Worm (Caenorhabditis elegans): ENCODE data around the gene acdh-9.

ce11 chrII:868240-868864 lies 19.9 kb upstream of the acdh-9 start, which contains the start of gene fbxc-51:
- TF ChIP-seq nhr-6 (tag; optimal IDR thresholded peaks at IDR 0.05) = no peak
- TF ChIP-seq egl-27 (tag; optimal IDR thresholded peaks at IDR 0.05) = no peak
- no peak for TF ChIP-seq ama-1 (optimal IDR thresholded peaks at IDR 0.05)
- TF ChIP-seq mab-5 (tag; optimal IDR thresholded peaks at IDR 0.05) = no peak
- no peak for TF ChIP-seq ZK546.5 (tag; optimal IDR thresholded peaks at IDR 0.05)
- TF ChIP-seq alr-1 (tag; optimal IDR thresholded peaks at IDR 0.05) = no peak
- TF ChIP-seq nhr-77 (tag; optimal IDR thresholded peaks at IDR 0.05) = no peak
